Worm (Caenorhabditis elegans) whole organism, late embryonic: ENCODE results near the gene his-39.

Experiments
- F13H6.1 ChIP-seq: sonication (generic microtip); optimal IDR thresholded peaks from 2 replicates; lab custom pipeline; 2016; ENCODE audit warnings: missing genetic modification characterization, missing compliant biosample characterization
- Y22D7AL.16 ChIP-seq: sonication (generic microtip); optimal IDR thresholded peaks from 2 replicates; lab custom pipeline; 2016; ENCODE audit warnings: missing genetic modification characterization, missing compliant biosample characterization
- ama-1 ChIP-seq: fragments of 150-350 bp; optimal IDR thresholded peaks from 2 replicates; lab custom pipeline; 2014
- elt-2 ChIP-seq: sonication (generic microtip); optimal IDR thresholded peaks from 2 replicates; lab custom pipeline; 2016; ENCODE audit warnings: missing genetic modification reagents, missing genetic modification characterization, missing compliant biosample characterization
- eyg-1 ChIP-seq: sonication (generic microtip); optimal IDR thresholded peaks from 2 replicates; lab custom pipeline; 2016; ENCODE audit warnings: missing genotype, missing genetic modification characterization, missing compliant biosample characterization
- nhr-11 ChIP-seq: fragments of 150-350 bp; optimal IDR thresholded peaks from 2 replicates; lab custom pipeline; 2014; ENCODE audit warnings: missing biosample characterization, missing genetic modification characterization
- pag-3 ChIP-seq: sonication (generic microtip); optimal IDR thresholded peaks from 2 replicates; lab custom pipeline; 2016; ENCODE audit warnings: missing compliant biosample characterization, missing genetic modification characterization, borderline replicate concordance
- pros-1 ChIP-seq: fragments of 150-350 bp; optimal IDR thresholded peaks from 2 replicates; lab custom pipeline; 2014; ENCODE audit warnings: missing biosample characterization, missing genetic modification reagents, missing genetic modification characterization

- no peak for TF ChIP-seq ama-1 (lab: Kevin White, UChicago)
- no peak for TF ChIP-seq pros-1 (tag; lab: Kevin White, UChicago)
- TF ChIP-seq elt-2 (tag; lab: Kevin White, UChicago): no peak
- no peak for TF ChIP-seq nhr-11 (tag; lab: Kevin White, UChicago)
- no peak for TF ChIP-seq eyg-1 (tag; lab: Kevin White, UChicago)
- no peak for TF ChIP-seq Y22D7AL.16
- TF ChIP-seq F13H6.1: no peak
- TF ChIP-seq pag-3: no peak
These were observed 24.6 kb downstream of the his-39 start, which contains the start of gene acr-16 for ce11 chrV:8560916-8561315.
